Worm (Caenorhabditis elegans): Measurements from ENCODE around the gene plp-1.

The plp-1 gene

DNA sequence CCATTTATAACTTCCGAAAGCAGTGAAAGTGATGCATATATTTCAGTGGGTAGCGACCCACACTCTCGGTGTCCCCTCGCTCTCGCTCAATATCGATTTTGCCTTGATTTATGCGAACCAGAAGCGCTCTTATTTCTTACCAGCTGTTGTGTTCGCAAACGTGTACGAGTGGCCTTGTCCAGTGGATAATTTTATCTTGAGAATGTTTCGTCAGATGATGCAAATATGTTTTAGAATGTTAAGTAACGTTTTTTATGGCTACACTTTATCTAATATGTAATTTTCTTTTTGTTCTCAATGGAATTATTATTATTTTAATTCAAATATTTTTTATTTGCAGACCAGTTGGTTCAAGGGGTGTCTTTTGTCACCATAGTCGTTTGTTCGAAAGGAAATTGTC lies at the start of gene plp-1:
Gene plp-1, plus strand, starts transcription at position 341 of the 400 bp plus-strand sequence.
- TF ChIP-seq zip-8 (tag; optimal IDR thresholded peaks at IDR 0.05) (no peak), lin-32 (GFP tag; optimal IDR thresholded peaks at IDR 0.05) (peak; percentile 24)

DNA sequence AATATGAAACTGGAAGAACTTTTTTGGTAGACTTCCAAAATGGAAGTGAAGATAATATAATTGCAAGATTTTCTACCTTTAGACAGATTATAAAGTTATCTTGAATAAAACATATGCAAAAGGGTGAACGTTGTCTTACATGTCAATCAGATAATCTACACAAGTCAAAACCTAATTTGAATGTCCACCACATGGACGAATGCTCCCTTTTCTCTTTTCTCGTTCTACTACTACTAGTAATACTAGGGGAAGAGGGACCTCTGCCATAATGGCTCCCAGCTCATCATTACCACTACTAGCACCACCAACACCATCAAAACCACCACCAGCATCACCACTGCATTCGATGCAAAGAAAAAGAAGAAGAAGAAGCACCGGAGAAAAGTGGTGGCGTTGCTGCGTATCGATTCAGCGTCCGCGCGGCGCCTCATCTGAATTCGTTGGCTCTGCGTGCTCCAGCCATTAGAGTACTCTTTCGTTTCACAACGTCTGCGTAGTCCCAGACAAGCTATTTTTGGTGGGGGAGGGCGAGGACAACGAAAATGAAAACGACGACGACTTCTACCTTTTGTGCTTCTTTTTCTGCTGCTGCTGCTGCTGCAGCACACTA lies 47.8 kb upstream of the plp-1 start:
- TF ChIP-seq ces-1 (GFP tag; optimal IDR thresholded peaks at IDR 0.05): peak; percentile 85
- TF ChIP-seq zip-8 (tag; optimal IDR thresholded peaks at IDR 0.05): no peak

DNA sequence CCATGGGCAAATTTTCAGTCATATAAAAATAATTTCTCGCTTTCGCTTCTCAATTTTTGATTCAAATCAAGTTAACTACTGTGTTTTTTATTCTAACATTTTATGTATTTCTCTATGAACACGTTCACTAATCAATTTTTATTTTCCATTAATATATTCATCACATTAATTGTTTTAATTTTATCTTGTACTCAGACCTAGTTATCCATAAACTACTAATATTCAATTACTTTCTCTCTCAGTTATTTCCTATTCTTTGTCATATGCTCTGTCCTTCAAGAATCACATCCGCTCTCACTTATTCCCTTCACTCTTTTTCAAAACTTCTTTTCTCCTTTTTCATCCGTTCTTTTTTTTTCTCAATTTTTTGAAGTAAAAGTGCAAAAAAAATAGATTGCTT lies 46.2 kb upstream of the plp-1 start:
- TF ChIP-seq ces-1 (GFP tag; optimal IDR thresholded peaks at IDR 0.05) (peak; percentile 62), ham-2 (GFP tag; optimal IDR thresholded peaks at IDR 0.05) (no peak)

DNA sequence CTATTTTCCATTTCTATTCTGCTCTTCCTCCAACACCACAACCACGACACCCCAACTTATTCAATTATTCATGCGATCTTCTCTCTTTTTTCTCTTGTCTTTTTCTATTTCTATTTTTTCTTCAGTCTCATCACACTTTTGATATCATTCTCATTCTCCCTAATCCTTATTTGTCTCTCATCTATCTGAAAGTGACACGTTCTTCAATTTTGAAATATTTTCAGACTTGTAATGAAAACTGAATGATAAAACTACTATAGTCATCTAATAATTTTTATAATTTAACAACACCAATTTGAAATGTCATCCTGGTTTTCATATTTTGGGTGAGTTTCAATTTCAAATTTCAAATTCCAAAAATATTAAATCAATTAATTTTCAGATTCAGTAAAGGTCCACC lies 44.5 kb upstream of the plp-1 start, which contains the start of gene cla-1:
Gene cla-1, plus strand, starts transcription at position 301 of the 400 bp plus-strand sequence.
- TF ChIP-seq ces-1 (GFP tag; optimal IDR thresholded peaks at IDR 0.05): peak; percentile 61
- TF ChIP-seq flh-1 (GFP tag; optimal IDR thresholded peaks at IDR 0.05): no peak
- TF ChIP-seq ceh-43 (GFP tag; optimal IDR thresholded peaks at IDR 0.05): no peak

DNA sequence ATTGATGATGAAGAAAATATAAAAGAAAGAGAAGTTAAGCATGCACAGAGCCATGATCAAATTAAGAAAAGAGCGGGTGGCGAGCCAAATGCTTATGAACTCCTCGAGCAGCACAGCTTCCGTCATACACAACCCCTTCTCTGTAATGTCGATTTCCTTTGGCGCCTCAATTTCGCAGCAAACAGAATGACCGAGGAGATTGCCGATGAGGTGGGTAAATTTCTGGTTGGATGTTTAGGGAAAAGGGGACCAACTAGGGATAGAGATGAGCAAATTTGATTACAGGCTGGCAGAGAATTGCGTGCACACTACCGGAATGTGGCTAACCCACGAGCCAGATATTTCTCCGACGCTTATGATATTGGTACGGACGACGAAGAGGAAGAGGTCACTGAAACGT lies 27.7 kb upstream of the plp-1 start:
- no peak for TF ChIP-seq flh-1 (GFP tag; optimal IDR thresholded peaks at IDR 0.05)
- no peak for TF ChIP-seq zip-8 (tag; optimal IDR thresholded peaks at IDR 0.05)
- TF ChIP-seq ham-2 (GFP tag; optimal IDR thresholded peaks at IDR 0.05): no peak
- TF ChIP-seq ceh-83 (GFP tag; optimal IDR thresholded peaks at IDR 0.05): no peak
- no peak for TF ChIP-seq pha-4 (tag; optimal IDR thresholded peaks at IDR 0.05)
- peak; percentile 79 for TF ChIP-seq ces-1 (GFP tag; optimal IDR thresholded peaks at IDR 0.05)
- no peak for TF ChIP-seq blmp-1 (tag; optimal IDR thresholded peaks at IDR 0.05)
- TF ChIP-seq bed-3 (GFP tag; optimal IDR thresholded peaks at IDR 0.05): no peak

DNA sequence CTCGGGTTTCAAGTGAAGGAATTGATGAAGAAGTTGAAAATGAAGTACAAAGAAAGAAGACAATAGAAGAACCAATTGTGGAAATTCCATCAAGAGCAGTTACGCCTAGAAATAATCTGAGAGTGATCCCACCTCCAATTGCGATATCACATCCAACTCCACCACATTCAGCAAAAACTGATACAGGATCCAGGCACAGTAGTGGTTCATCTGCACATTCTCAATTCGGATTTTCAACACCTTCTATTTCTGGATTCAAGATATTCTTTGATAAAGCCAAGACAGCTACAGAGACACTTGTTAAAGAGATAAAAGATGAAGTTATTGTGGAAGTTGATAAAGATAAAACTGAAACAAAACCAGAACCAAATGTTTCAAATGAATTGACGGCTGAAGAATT lies 25.0 kb upstream of the plp-1 start:
- no peak for TF ChIP-seq mab-5 (tag; optimal IDR thresholded peaks at IDR 0.05)
- no peak for TF ChIP-seq unc-120 (tag; optimal IDR thresholded peaks at IDR 0.05; ENCODE audit: poor library complexity, severe bottlenecking)

DNA sequence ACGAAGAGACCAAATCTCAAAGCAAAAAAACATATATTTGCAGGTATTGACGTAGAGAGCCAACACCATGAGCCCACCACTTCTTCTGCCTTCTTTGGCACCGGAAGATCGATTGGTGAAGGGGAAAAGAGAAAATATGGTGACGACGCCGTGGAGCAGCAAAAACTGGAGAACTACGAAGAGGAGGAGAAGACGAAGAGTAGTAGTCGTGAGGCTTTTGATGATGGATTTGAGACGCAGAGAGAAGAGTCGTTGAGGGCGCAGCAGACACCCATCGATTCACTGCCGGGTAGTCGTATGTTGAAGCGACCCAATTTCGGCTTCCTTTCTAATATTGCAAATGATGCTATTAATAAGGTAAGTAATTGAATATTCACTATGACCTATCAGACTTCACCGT lies 21.8 kb upstream of the plp-1 start:
- TF ChIP-seq sptf-1 (tag; optimal IDR thresholded peaks at IDR 0.05): peak; percentile 1
- TF ChIP-seq mls-2 (tag; optimal IDR thresholded peaks at IDR 0.05): no peak
- peak; percentile 53 for TF ChIP-seq ces-1 (GFP tag; optimal IDR thresholded peaks at IDR 0.05)

DNA sequence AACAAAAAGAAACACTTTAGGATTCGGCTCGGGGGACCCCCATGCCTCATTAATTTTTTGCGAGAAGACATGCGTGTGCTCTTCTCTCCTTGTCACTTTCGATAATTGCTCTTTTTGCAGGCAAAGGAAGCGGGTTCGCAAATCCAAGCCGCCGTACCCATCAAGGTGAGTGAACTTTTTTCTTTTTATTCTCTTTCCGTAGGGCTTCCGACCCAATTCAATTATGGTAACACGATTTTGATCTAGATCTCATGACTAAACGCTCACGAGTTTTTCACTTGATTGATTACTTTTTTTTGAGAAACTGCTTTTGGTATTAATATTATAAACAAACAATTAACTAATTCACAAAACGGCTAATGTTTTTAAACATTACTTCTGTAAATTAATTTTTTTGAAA lies 20.6 kb upstream of the plp-1 start:
- TF ChIP-seq elt-1 (tag; optimal IDR thresholded peaks at IDR 0.05; ENCODE audit: borderline replicate concordance, insufficient read depth) (no peak), ces-1 (GFP tag; optimal IDR thresholded peaks at IDR 0.05) (peak; percentile 85)

DNA sequence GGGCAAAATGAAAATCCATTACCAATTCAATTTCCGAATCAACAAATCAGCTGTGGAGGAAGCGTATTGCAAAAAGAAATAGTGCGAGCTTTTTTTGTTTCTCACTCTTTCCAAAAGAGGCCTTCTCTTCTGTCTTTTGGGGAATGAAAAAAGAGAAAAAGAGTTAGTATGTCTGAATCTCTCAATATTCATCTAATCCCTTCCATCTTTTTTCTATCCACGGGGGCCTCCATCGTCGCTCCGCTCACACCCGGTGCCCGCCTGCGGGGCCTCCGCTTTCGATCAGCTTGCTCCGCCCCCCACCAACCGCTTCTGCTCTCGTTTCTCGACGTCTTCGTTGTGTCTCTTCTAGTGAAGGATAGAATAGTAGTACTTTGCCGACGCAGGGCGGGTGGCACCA lies 13.9 kb upstream of the plp-1 start:
- TF ChIP-seq sptf-1 (tag; optimal IDR thresholded peaks at IDR 0.05) (peak; percentile 57), zip-8 (tag; optimal IDR thresholded peaks at IDR 0.05) (no peak), ces-1 (GFP tag; optimal IDR thresholded peaks at IDR 0.05) (peak; percentile 67)

DNA sequence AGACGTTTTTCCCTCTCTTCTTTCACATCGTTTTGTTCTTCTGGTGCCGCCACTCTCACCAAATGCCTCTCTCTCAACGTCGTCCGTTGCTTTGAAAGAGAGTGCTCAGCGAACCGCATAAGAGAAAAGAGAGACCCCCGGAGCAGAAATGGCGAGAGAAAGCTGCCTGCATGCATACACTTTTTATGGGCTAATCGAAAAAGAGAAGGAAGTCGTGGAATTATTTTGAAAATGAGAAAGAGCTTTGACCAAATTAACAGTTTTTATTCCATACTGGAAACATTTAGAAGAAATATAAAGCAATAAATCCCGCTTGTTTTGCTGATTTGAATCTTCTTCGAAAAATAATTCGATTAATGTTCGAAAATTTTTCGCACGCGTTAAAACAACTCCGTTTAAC lies 12.7 kb upstream of the plp-1 start:
- no peak for TF ChIP-seq hlh-1 (tag; optimal IDR thresholded peaks at IDR 0.05)
- TF ChIP-seq ces-1 (GFP tag; optimal IDR thresholded peaks at IDR 0.05): peak; percentile 51
- no peak for TF ChIP-seq tbx-8 (GFP tag; optimal IDR thresholded peaks at IDR 0.05)
- no peak for TF ChIP-seq mep-1 (tag; optimal IDR thresholded peaks at IDR 0.05)
- no peak for TF ChIP-seq nhr-28 (tag; optimal IDR thresholded peaks at IDR 0.05)
- TF ChIP-seq elt-1 (tag; optimal IDR thresholded peaks at IDR 0.05; ENCODE audit: borderline replicate concordance, insufficient read depth): no peak
- TF ChIP-seq nhr-237 (tag; optimal IDR thresholded peaks at IDR 0.05): no peak
- no peak for TF ChIP-seq M03D4.4 (tag; optimal IDR thresholded peaks at IDR 0.05)

Measured in whole organism, mixed stage, embryonic.